Fruit fly (Drosophila melanogaster) whole organism, embryonic: ENCODE measurements around the gene spel1.

ENCODE experiments used
- Atf6 ChIP-seq: fragments of 200-800 bp; sonication (Bioruptor generic); IDR thresholded peaks from 2 replicates; pipeline ENCODE4 v1.3.6; 2022; ENCODE audit warnings: missing biosample characterization, missing genetic modification characterization
- B-H1 ChIP-seq: fragments of 200-800 bp; sonication (Bioruptor generic); IDR thresholded peaks from 3 replicates; pipeline ENCODE4 v1.3.6; 2022; ENCODE audit warnings: missing biosample characterization, missing genetic modification characterization
- CG10267 ChIP-seq: fragments of 200-800 bp; sonication (Bioruptor generic); optimal IDR thresholded peaks from 2 replicates; lab custom pipeline; 2018; ENCODE audit warnings: missing biosample characterization, mild to moderate bottlenecking, missing genetic modification characterization, moderate library complexity
- CG10274 ChIP-seq: fragments of 200-800 bp; sonication (Bioruptor generic); optimal IDR thresholded peaks from 3 replicates; lab custom pipeline; 2017; ENCODE audit warnings: missing biosample characterization, mild to moderate bottlenecking, missing genetic modification characterization
- CG10431 ChIP-seq: fragments of 200-800 bp; sonication (Bioruptor generic); optimal IDR thresholded peaks from 3 replicates; lab custom pipeline; 2018; ENCODE audit warnings: missing biosample characterization, mild to moderate bottlenecking, missing genetic modification characterization
- CG12299 ChIP-seq: fragments of 200-800 bp; sonication (Bioruptor generic); optimal IDR thresholded peaks from 2 replicates; lab custom pipeline; 2018; ENCODE audit warnings: missing biosample characterization, mild to moderate bottlenecking, missing genetic modification characterization
- CG1233 ChIP-seq: fragments of 200-800 bp; sonication (Bioruptor generic); optimal IDR thresholded peaks from 4 replicates; lab custom pipeline; 2018; ENCODE audit warnings: missing biosample characterization, mild to moderate bottlenecking, missing genetic modification characterization
- CG12659 ChIP-seq: fragments of 200-800 bp; sonication (Bioruptor generic); optimal IDR thresholded peaks from 3 replicates; lab custom pipeline; 2017; ENCODE audit warnings: mild to moderate bottlenecking, missing biosample characterization, missing genetic modification reagents, missing genetic modification characterization
- CG14441 ChIP-seq: fragments of 200-800 bp; sonication (Bioruptor generic); IDR thresholded peaks from 2 replicates; pipeline ENCODE4 v1.3.6; 2022; ENCODE audit warnings: missing biosample characterization, missing genetic modification characterization
- CG14710 ChIP-seq: fragments of 200-800 bp; sonication (Bioruptor generic); optimal IDR thresholded peaks from 3 replicates; lab custom pipeline; 2019; ENCODE audit warnings: missing biosample characterization, mild to moderate bottlenecking, missing genetic modification characterization, moderate library complexity
- CG14860 ChIP-seq: fragments of 200-800 bp; sonication (Bioruptor generic); IDR thresholded peaks from 3 replicates; pipeline ENCODE4 v1.3.6; 2022; ENCODE audit warnings: missing biosample characterization, missing genetic modification characterization; ENCODE audit not compliant: partially characterized antibody
- CG15269 ChIP-seq: fragments of 200-800 bp; sonication (Bioruptor generic); optimal IDR thresholded peaks from 2 replicates; lab custom pipeline; 2018; ENCODE audit warnings: missing biosample characterization, mild to moderate bottlenecking, missing genetic modification characterization, moderate library complexity
- CG17359 ChIP-seq: fragments of 200-800 bp; sonication (Bioruptor generic); optimal IDR thresholded peaks from 3 replicates; lab custom pipeline; 2018; ENCODE audit warnings: missing biosample characterization, mild to moderate bottlenecking, missing genetic modification characterization, moderate library complexity
- CG18619 ChIP-seq: fragments of 200-800 bp; sonication (Bioruptor generic); optimal IDR thresholded peaks from 3 replicates; lab custom pipeline; 2017; ENCODE audit warnings: missing biosample characterization, mild to moderate bottlenecking, missing genetic modification characterization
- CG2129 ChIP-seq: fragments of 200-800 bp; sonication (Bioruptor generic); IDR thresholded peaks from 2 replicates; pipeline ENCODE4 v1.3.6; 2022; ENCODE audit warnings: missing biosample characterization, missing genetic modification characterization; ENCODE audit not compliant: partially characterized antibody
- CG31388 ChIP-seq: fragments of 200-800 bp; sonication (Bioruptor generic); optimal IDR thresholded peaks from 2 replicates; lab custom pipeline; 2016; ENCODE audit warnings: missing biosample characterization, missing genetic modification characterization
- CG31441 ChIP-seq: fragments of 200-800 bp; sonication (Bioruptor generic); IDR thresholded peaks from 2 replicates; pipeline ENCODE4 v1.3.6; 2022; ENCODE audit warnings: missing biosample characterization, missing genetic modification characterization
- CG34422 ChIP-seq: fragments of 200-800 bp; sonication (Bioruptor generic); IDR thresholded peaks from 3 replicates; pipeline ENCODE4 v1.3.6; 2022; ENCODE audit warnings: missing biosample characterization, missing genetic modification characterization
- CG4617 ChIP-seq: fragments of 200-800 bp; sonication (Bioruptor generic); optimal IDR thresholded peaks from 3 replicates; lab custom pipeline; 2016; ENCODE audit warnings: missing biosample characterization, missing genetic modification characterization, borderline replicate concordance
- CG4707 ChIP-seq: fragments of 200-800 bp; sonication (Bioruptor generic); optimal IDR thresholded peaks from 2 replicates; lab custom pipeline; 2018; ENCODE audit warnings: missing biosample characterization, mild to moderate bottlenecking, missing genetic modification characterization, moderate library complexity
- CG7745 ChIP-seq: fragments of 200-800 bp; sonication (Bioruptor generic); optimal IDR thresholded peaks from 2 replicates; lab custom pipeline; 2018; ENCODE audit warnings: missing biosample characterization, mild to moderate bottlenecking, missing genetic modification characterization, moderate library complexity
- CG8765 ChIP-seq: fragments of 200-800 bp; sonication (Bioruptor generic); IDR thresholded peaks from 2 replicates; pipeline ENCODE4 v1.3.6; 2022; ENCODE audit warnings: missing biosample characterization, missing genetic modification characterization
- CG8924 ChIP-seq: fragments of 200-800 bp; optimal IDR thresholded peaks from 3 replicates; lab custom pipeline; 2019; ENCODE audit warnings: missing biosample characterization, mild to moderate bottlenecking, missing genetic modification characterization, moderate library complexity
- CG9215 ChIP-seq: fragments of 200-800 bp; sonication (Bioruptor generic); IDR thresholded peaks from 2 replicates; pipeline ENCODE4 v1.3.6; 2022; ENCODE audit warnings: missing biosample characterization, missing genetic modification characterization
- CG9609 ChIP-seq: fragments of 200-800 bp; sonication (Bioruptor generic); optimal IDR thresholded peaks from 3 replicates; lab custom pipeline; 2016; ENCODE audit warnings: missing biosample characterization, missing genetic modification characterization
- CG9876 ChIP-seq: fragments of 200-800 bp; sonication (Bioruptor generic); optimal IDR thresholded peaks from 2 replicates; lab custom pipeline; 2016; ENCODE audit warnings: missing biosample characterization, missing genetic modification characterization
- Dfd ChIP-seq, 2 experiments: fragments of >200 bp; optimal IDR thresholded peaks; 2 replicates each; lab custom pipeline; 2017; ENCODE audit warnings: missing biosample characterization in 2 of 2, missing genetic modification characterization in 2 of 2
- Doc3 ChIP-seq: fragments of 200-800 bp; sonication (Bioruptor generic); IDR thresholded peaks from 3 replicates; pipeline ENCODE4 v1.3.6; 2022; ENCODE audit warnings: missing biosample characterization, missing genetic modification characterization; ENCODE audit not compliant: partially characterized antibody
- Dp ChIP-seq: fragments of 200-800 bp; sonication (Bioruptor generic); optimal IDR thresholded peaks from 2 replicates; lab custom pipeline; 2018; ENCODE audit warnings: missing biosample characterization, mild to moderate bottlenecking, missing genetic modification characterization, moderate library complexity
- HHEX ChIP-seq: fragments of 200-800 bp; sonication (Bioruptor generic); optimal IDR thresholded peaks from 3 replicates; lab custom pipeline; 2017; ENCODE audit warnings: missing biosample characterization, mild to moderate bottlenecking, missing genetic modification characterization, missing genetic modification reagents
- Hr51 ChIP-seq, 2 experiments: fragments of 200-800 bp; sonication (Bioruptor generic); optimal IDR thresholded peaks; 2 replicates in 1 of 2; 3 replicates in 1 of 2; lab custom pipeline; 2016 to 2018; ENCODE audit warnings: missing biosample characterization in 2 of 2, missing genetic modification characterization in 2 of 2, mild to moderate bottlenecking in 1 of 2, moderate library complexity in 1 of 2
- Hsf ChIP-seq: fragments of 200-800 bp; sonication (Bioruptor generic); optimal IDR thresholded peaks from 3 replicates; lab custom pipeline; 2016; ENCODE audit warnings: missing biosample characterization, missing genetic modification characterization
- Med ChIP-seq: fragments of 200-800 bp; sonication (Bioruptor generic); peaks from one replicate; lab custom pipeline; 2016; ENCODE audit warnings: missing biosample characterization, missing genetic modification characterization, mild to moderate bottlenecking, inconsistent platforms, moderate library complexity
- Nf-YB ChIP-seq: fragments of 200-800 bp; sonication (Bioruptor generic); optimal IDR thresholded peaks from 3 replicates; lab custom pipeline; 2019; ENCODE audit warnings: missing biosample characterization, mild to moderate bottlenecking, missing genetic modification characterization, moderate library complexity
- Oaz ChIP-seq: fragments of 200-800 bp; sonication (Bioruptor generic); IDR thresholded peaks from 2 replicates; pipeline ENCODE4 v1.3.6; 2022; ENCODE audit warnings: missing biosample characterization, missing genetic modification characterization
- Rfx ChIP-seq: fragments of 200-800 bp; sonication (Bioruptor generic); IDR thresholded peaks from 2 replicates; pipeline ENCODE4 v1.3.6; 2022; ENCODE audit warnings: missing biosample characterization, missing genetic modification characterization
- Sin3A ChIP-seq: fragments of >200 bp; optimal IDR thresholded peaks from 2 replicates; lab custom pipeline; 2018
- bbx ChIP-seq: fragments of 200-800 bp; sonication (Bioruptor generic); IDR thresholded peaks from 2 replicates; pipeline ENCODE4 v1.3.6; 2022; ENCODE audit warnings: missing biosample characterization, missing genetic modification characterization; ENCODE audit not compliant: partially characterized antibody
- dmrt11E ChIP-seq: fragments of 200-800 bp; sonication (Bioruptor generic); optimal IDR thresholded peaks from 3 replicates; lab custom pipeline; 2018; ENCODE audit warnings: missing biosample characterization, mild to moderate bottlenecking, missing genetic modification characterization, moderate library complexity
- ems ChIP-seq: fragments of 200-800 bp; sonication (Bioruptor generic); optimal IDR thresholded peaks from 3 replicates; lab custom pipeline; 2016; ENCODE audit warnings: missing biosample characterization, missing genetic modification characterization
- esg ChIP-seq: fragments of 200-800 bp; sonication (Bioruptor generic); conservative IDR thresholded peaks from 2 replicates; pipeline ENCODE4 v1.3.6; 2022; ENCODE audit warnings: missing biosample characterization, missing genetic modification characterization
- fd96Cb ChIP-seq: fragments of 200-800 bp; sonication (Bioruptor generic); optimal IDR thresholded peaks from 2 replicates; lab custom pipeline; 2018; ENCODE audit warnings: missing biosample characterization, mild to moderate bottlenecking, missing genetic modification characterization, moderate library complexity
- pzg ChIP-seq: fragments of 200-800 bp; sonication (Bioruptor generic); optimal IDR thresholded peaks from 3 replicates; lab custom pipeline; 2018; ENCODE audit warnings: missing biosample characterization, mild to moderate bottlenecking, missing genetic modification characterization, moderate library complexity
- run ChIP-seq: fragments of 200-800 bp; sonication (Bioruptor generic); optimal IDR thresholded peaks from 3 replicates; lab custom pipeline; 2018; ENCODE audit warnings: missing biosample characterization, mild to moderate bottlenecking, missing genetic modification characterization
- schlank ChIP-seq: fragments of 200-800 bp; sonication (Bioruptor generic); optimal IDR thresholded peaks from 2 replicates; lab custom pipeline; 2018; ENCODE audit warnings: missing biosample characterization, mild to moderate bottlenecking, missing genetic modification characterization
- sima ChIP-seq: fragments of 200-800 bp; sonication (Bioruptor generic); optimal IDR thresholded peaks from 2 replicates; lab custom pipeline; 2016; ENCODE audit warnings: missing biosample characterization, missing genetic modification characterization
- sna ChIP-seq: fragments of 200-800 bp; sonication (Bioruptor generic); IDR thresholded peaks from 2 replicates; pipeline ENCODE4 v1.3.6; 2022; ENCODE audit warnings: missing biosample characterization, missing genetic modification characterization; ENCODE audit not compliant: partially characterized antibody
- sob ChIP-seq: fragments of 200-800 bp; sonication (Bioruptor generic); IDR thresholded peaks from 2 replicates; pipeline ENCODE4 v1.3.6; 2022; ENCODE audit warnings: missing biosample characterization, missing genetic modification characterization
- sqz ChIP-seq: fragments of 200-800 bp; sonication (Bioruptor generic); optimal IDR thresholded peaks from 3 replicates; lab custom pipeline; 2018; ENCODE audit warnings: missing biosample characterization, mild to moderate bottlenecking, missing genetic modification characterization

The spel1 gene

DNA sequence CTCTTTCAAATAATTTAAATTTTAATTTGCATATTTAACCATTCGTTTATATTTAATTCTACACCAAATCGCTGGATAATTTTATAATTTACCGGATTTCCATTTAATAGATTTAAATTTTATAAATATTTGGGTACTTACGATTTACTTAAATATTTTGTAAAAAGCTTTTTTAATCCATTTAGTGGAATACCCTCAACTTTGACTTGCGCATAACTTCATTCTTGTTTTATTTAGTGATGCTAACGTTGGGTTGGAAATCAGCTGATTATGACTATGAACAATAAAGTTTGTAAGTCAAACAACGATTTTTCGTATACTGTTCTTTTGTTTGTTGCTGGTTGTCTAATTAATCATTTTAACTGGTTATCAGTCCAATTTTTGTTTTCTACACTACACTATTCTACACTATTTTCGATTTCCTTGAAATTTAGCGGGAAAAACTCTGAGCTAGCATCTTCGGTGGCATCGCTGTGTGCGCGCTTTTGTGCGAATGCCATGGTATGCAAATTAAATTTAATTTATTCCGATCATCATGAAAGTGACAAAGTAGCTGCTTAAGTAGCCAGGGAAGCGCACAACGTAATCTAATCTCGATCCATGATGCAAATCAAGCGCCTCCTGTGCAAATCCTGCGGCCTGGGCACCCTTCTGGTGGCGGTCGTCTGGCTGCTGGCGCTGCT, 2.9 kb upstream of the spel1 start, which contains the start of gene Pgant35A (continued):
- TF ChIP-seq Oaz (GFP tag; lab: Robert Waterston, UW) (no peak), CG34422 (GFP tag; lab: Robert Waterston, UW) (no peak), Dp (GFP tag; lab: Kevin White, UChicago) (peak; percentile 4), CG10267 (tag; lab: Kevin White, UChicago) (peak; percentile 51), sna (GFP tag; lab: Robert Waterston, UW) (no peak), CG14710 (tag; lab: Kevin White, UChicago) (peak; percentile 44), Hsf (GFP tag; lab: Kevin White, UChicago) (peak; percentile 43), fd96Cb (tag; lab: Kevin White, UChicago) (no peak), CG14860 (GFP tag; lab: Robert Waterston, UW) (no peak), B-H1 (GFP tag; lab: Robert Waterston, UW) (no peak), CG1233 (GFP tag; lab: Kevin White, UChicago) (no peak), pzg (GFP tag; lab: Kevin White, UChicago) (peak; percentile 52), CG12299 (tag; lab: Kevin White, UChicago) (no peak), Atf6 (GFP tag; lab: Robert Waterston, UW) (peak; percentile 44; the same call in 1 of the 2 replicates), Med (GFP tag; lab: Kevin White, UChicago) (peak; percentile 78), CG2129 (GFP tag; lab: Robert Waterston, UW) (no peak), CG18619 (GFP tag; lab: Kevin White, UChicago) (peak; percentile 24), CG8924 (tag; lab: Kevin White, UChicago) (peak; percentile 40), Doc3 (GFP tag; lab: Robert Waterston, UW) (no peak), Sin3A (peak; percentile 36), sima (GFP tag; lab: Kevin White, UChicago) (no peak), CG4617 (GFP tag; lab: Kevin White, UChicago) (peak; percentile 69), bbx (GFP tag; lab: Robert Waterston, UW) (no peak), CG17359 (tag; lab: Kevin White, UChicago) (peak; percentile 5), schlank (tag; lab: Kevin White, UChicago) (no peak), CG14441 (no peak), CG31388 (no peak), CG12659 (GFP tag; lab: Kevin White, UChicago) (peak; percentile 55), Hr51 (GFP tag; optimal IDR thresholded peaks at IDR 0.05; lab: Kevin White, UChicago) (peak in 1 of 2 experiments; percentile 64), CG10431 (no peak), CG15269 (tag; lab: Kevin White, UChicago) (peak; percentile 51), HHEX (GFP tag; lab: Kevin White, UChicago) (no peak), CG7745 (tag; lab: Kevin White, UChicago) (peak; percentile 90), sob (GFP tag; lab: Robert Waterston, UW) (0 out of 2 replicates have a peak, but pooled peaks have one; percentile 25), ems (GFP tag; lab: Kevin White, UChicago) (no peak), CG9215 (GFP tag; lab: Robert Waterston, UW) (no peak), Nf-YB (peak; percentile 41), esg (GFP tag; lab: Robert Waterston, UW) (no peak), CG9609 (GFP tag; lab: Kevin White, UChicago) (peak; percentile 52), CG9876 (GFP tag; lab: Kevin White, UChicago) (no peak), CG8765 (GFP tag; lab: Robert Waterston, UW) (no peak), CG10274 (GFP tag; lab: Kevin White, UChicago) (no peak), CG31441 (peak; percentile 65), sqz (no peak), dmrt11E (tag; lab: Kevin White, UChicago) (no peak), Rfx (GFP tag; lab: Robert Waterston, UW) (peak; percentile 57; the same call in 1 of the 2 replicates), Dfd (GFP tag; optimal IDR thresholded peaks at IDR 0.05; lab: Kevin White, UChicago) (no peak), run (tag; lab: Kevin White, UChicago) (no peak), CG4707 (GFP tag; lab: Kevin White, UChicago) (no peak)
